Worm (Caenorhabditis elegans): ENCODE results near the gene mrps-25.

DNA sequence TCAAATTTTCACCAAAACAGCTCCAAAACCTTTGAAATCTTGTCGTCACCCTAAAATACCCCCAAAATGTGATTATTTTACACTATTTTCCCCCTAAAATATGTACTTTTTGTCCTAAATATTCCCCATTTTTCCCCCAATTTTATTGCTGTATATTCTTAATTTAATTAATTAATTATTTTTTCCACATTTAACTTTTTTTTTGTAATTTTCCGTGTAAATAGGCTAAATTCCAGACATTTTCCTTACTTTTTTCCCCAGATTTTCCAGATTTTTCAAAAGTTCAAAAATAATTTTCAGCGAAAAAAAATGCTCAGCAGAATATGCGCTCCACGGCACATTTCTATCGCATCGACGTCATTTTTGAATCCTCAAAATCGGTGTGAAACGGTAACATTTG is 40.5 kb downstream of the mrps-25 start, which contains the start of gene cox-18:
- no peak for TF ChIP-seq nhr-12 (tag; optimal IDR thresholded peaks at IDR 0.05)
- no peak for TF ChIP-seq nhr-237 (tag; optimal IDR thresholded peaks at IDR 0.05)
